Worm (Caenorhabditis elegans): ENCODE results near the gene citk-1.
A peak's percentile ranks its signal among the peaks of the same experiment; 100 is the strongest.

citk-1 gene

ce11 chrII:13875734-13876133 lies 33.0 kb upstream of the citk-1 start, which contains the start of gene ing-3:
Gene ing-3 (plus strand): TSS chrII:13876034.
- TF ChIP-seq nhr-25 (tag; optimal IDR thresholded peaks at IDR 0.05; ENCODE audit: borderline replicate concordance, insufficient read depth) (no peak), zfp-2 (tag; optimal IDR thresholded peaks at IDR 0.05) (no peak), zip-11 (GFP tag; IDR thresholded peaks at IDR 0.05) (no peak), ama-1 (optimal IDR thresholded peaks at IDR 0.05) (no peak), lin-39 (tag; optimal IDR thresholded peaks at IDR 0.05) (no peak), spr-1 (tag; optimal IDR thresholded peaks at IDR 0.05) (no peak)

- no peak for TF ChIP-seq fkh-10 (GFP tag; optimal IDR thresholded peaks at IDR 0.05)
- TF ChIP-seq dve-1 (tag; optimal IDR thresholded peaks at IDR 0.05; ENCODE audit: insufficient read depth), result no peak
- TF ChIP-seq aha-1 (tag), result peak; percentile 88
- no peak for TF ChIP-seq dmd-8 (GFP tag; IDR thresholded peaks at IDR 0.05)
- TF ChIP-seq nhr-77 (tag; optimal IDR thresholded peaks at IDR 0.05), result no peak
- TF ChIP-seq hmg-1.1 (GFP tag; IDR thresholded peaks at IDR 0.05), result no peak
- TF ChIP-seq F10B5.3 (tag; optimal IDR thresholded peaks at IDR 0.05), result no peak
- TF ChIP-seq daf-12 (tag; optimal IDR thresholded peaks at IDR 0.05), result no peak
- no peak for TF ChIP-seq snpc-4 (tag; optimal IDR thresholded peaks at IDR 0.05)
- TF ChIP-seq lin-1 (GFP tag; IDR thresholded peaks at IDR 0.05), result no peak
- no peak for TF ChIP-seq duxl-1 (tag; optimal IDR thresholded peaks at IDR 0.05; ENCODE audit: poor library complexity)
- no peak for TF ChIP-seq ceh-62 (tag; optimal IDR thresholded peaks at IDR 0.05)
- TF ChIP-seq F44E2.7 (GFP tag; IDR thresholded peaks at IDR 0.05), result no peak
- no peak for TF ChIP-seq tag-97 (GFP tag; IDR thresholded peaks at IDR 0.05)
- 0 out of 2 replicates have a peak, but pooled peaks have one; percentile 61 for TF ChIP-seq egl-43 (GFP tag; IDR thresholded peaks at IDR 0.05)
- no peak for TF ChIP-seq mep-1 (tag; optimal IDR thresholded peaks at IDR 0.05)
- TF ChIP-seq set-16 (GFP tag; IDR thresholded peaks at IDR 0.05), result peak; percentile 64
- TF ChIP-seq spr-3 (GFP tag; optimal IDR thresholded peaks at IDR 0.05), result no peak
Measured at ce11 chrII:13877994-13878393, 30.7 kb upstream of the citk-1 start.

- TF ChIP-seq set-16 (GFP tag; IDR thresholded peaks at IDR 0.05), result peak; percentile 79
- no peak for TF ChIP-seq ztf-7 (tag; optimal IDR thresholded peaks at IDR 0.05)
Measured at ce11 chrII:13879589-13879988, 29.1 kb upstream of the citk-1 start.

ce11 chrII:13882405-13882804 lies 26.3 kb upstream of the citk-1 start, which contains the start of gene hda-10:
Gene hda-10 (plus strand): TSS chrII:13882705.
- TF ChIP-seq zfp-2 (tag; optimal IDR thresholded peaks at IDR 0.05) (no peak), unc-62 (GFP tag; optimal IDR thresholded peaks at IDR 0.05 in 1 of 2) (peak in 1 of 2 experiments; percentile 77), unc-62 (tag; optimal IDR thresholded peaks at IDR 0.05) (no peak)

- TF ChIP-seq Y105C5A.15 (GFP tag; IDR thresholded peaks at IDR 0.05) (no peak), set-16 (GFP tag; IDR thresholded peaks at IDR 0.05) (peak; percentile 90), nhr-102 (tag; optimal IDR thresholded peaks at IDR 0.05) (no peak), hmg-1.1 (GFP tag; IDR thresholded peaks at IDR 0.05) (no peak)
Measured at ce11 chrII:13886431-13886830, 22.3 kb upstream of the citk-1 start.

ce11 chrII:13888278-13888677 lies 20.4 kb upstream of the citk-1 start, which contains the start of gene mcd-1:
Gene mcd-1 (plus strand): TSS chrII:13888544.
- TF ChIP-seq F37D6.2 (tag; optimal IDR thresholded peaks at IDR 0.05) (peak; percentile 22), lin-15B (tag; optimal IDR thresholded peaks at IDR 0.05) (peak; percentile 11), lin-38 (GFP tag; IDR thresholded peaks at IDR 0.05) (peak; percentile 84), unc-62 (GFP tag; optimal IDR thresholded peaks at IDR 0.05 in 1 of 2) (peak in 1 of 2 experiments; percentile 21), unc-62 (tag; optimal IDR thresholded peaks at IDR 0.05) (no peak), mep-1 (tag; optimal IDR thresholded peaks at IDR 0.05) (peak; percentile 56), pha-4 (GFP tag; IDR thresholded peaks at IDR 0.05) (no peak), pha-4 (tag; optimal IDR thresholded peaks at IDR 0.05) (peak; percentile 1), nhr-10 (tag; optimal IDR thresholded peaks at IDR 0.05) (no peak), hmg-1.1 (GFP tag; IDR thresholded peaks at IDR 0.05) (peak; percentile 51; the same call in 1 of the 2 replicates), mxl-3 (GFP tag; optimal IDR thresholded peaks at IDR 0.05) (no peak), sdz-12 (GFP tag; optimal IDR thresholded peaks at IDR 0.05) (no peak), ztf-7 (tag; optimal IDR thresholded peaks at IDR 0.05) (no peak), nhr-6 (tag; optimal IDR thresholded peaks at IDR 0.05) (peak; percentile 60), nhr-77 (tag; optimal IDR thresholded peaks at IDR 0.05) (peak; percentile 89), zfp-3 (GFP tag; conservative IDR thresholded peaks at IDR 0.05) (no peak), Y48G9A.11 (GFP tag; IDR thresholded peaks at IDR 0.05) (no peak), D1046.2 (GFP tag; IDR thresholded peaks at IDR 0.05) (no peak), dmd-6 (GFP tag; IDR thresholded peaks at IDR 0.05) (peak; percentile 29; the same call in 1 of the 2 replicates), ctbp-1 (GFP tag; IDR thresholded peaks at IDR 0.05) (0 out of 2 replicates have a peak, but pooled peaks have one; percentile 22), fkh-10 (GFP tag; optimal IDR thresholded peaks at IDR 0.05) (peak; percentile 5)

All from whole organism, L4 larva.